Worm (Caenorhabditis elegans) whole organism, L4 larva: Measurements from ENCODE around the gene zim-1.

Source experiments
- ama-1 ChIP-seq: fragments of 150-350 bp; optimal IDR thresholded peaks from 2 replicates; lab custom pipeline; 2014; ENCODE audit warnings: inconsistent platforms, mixed read lengths
- ceh-82 ChIP-seq: sonication (generic microtip); optimal IDR thresholded peaks from 2 replicates; lab custom pipeline; 2017; ENCODE audit warnings: missing biosample characterization, missing genetic modification characterization
- dpl-1 ChIP-seq: fragments of 150-350 bp; optimal IDR thresholded peaks from 2 replicates; lab custom pipeline; 2014; ENCODE audit warnings: missing biosample characterization, missing genetic modification reagents, missing genetic modification characterization
- ztf-11 ChIP-seq: fragments of 150-350 bp; optimal IDR thresholded peaks from 2 replicates; lab custom pipeline; 2014; ENCODE audit warnings: missing biosample characterization, missing genetic modification characterization

DNA sequence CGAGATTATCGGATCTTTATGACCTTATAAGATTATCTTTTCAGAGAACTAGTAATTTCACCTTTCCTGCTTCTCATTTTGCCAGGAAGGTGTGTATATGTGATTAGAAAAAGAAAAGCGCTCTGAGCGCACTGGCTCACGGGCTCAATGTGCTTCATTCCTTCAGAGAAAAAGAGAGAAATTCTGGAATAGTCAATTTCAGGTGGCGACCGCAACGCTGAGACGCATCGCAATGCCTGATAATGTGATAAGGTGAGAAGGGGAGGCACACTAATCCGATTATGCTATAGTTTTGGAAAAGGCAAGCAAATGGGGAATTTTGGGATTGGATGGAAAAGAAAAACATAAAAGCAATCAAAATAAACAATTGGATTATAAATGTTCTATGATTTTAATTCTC is 40.9 kb upstream of the zim-1 start:
- no peak for TF ChIP-seq dpl-1 (GFP tag; lab: Kevin White, UChicago)
- TF ChIP-seq ztf-11: no peak
- TF ChIP-seq ceh-82 (tag; lab: Kevin White, UChicago): no peak
- no peak for TF ChIP-seq ama-1 (lab: Kevin White, UChicago)
